Worm (Caenorhabditis elegans): ENCODE data around the gene lsm-7.

The lsm-7 gene

DNA sequence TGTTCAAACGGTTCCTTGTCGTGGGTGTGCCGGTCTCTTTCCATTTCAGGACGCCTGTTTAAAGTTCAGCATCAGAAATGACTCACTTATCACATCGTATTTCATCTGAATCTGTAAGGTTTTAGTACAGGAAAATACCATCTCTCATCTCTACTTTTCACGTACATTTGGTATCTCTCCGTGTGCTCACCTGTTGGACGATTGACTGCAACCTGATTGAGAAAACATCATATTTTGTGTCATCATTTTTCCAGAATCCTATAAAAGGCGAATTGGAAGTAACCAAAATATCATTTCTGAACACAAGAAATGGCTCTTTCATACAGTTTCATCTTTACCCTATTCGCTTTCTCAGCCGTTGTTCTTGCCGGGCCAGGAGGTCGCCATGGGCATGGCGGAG lies 33.2 kb upstream of the lsm-7 start, which contains the start of gene srlf-30:
TSS of gene srlf-30 (plus strand) at position 301 of the 400 bp plus-strand sequence.
- TF ChIP-seq unc-39 (tag; optimal IDR thresholded peaks at IDR 0.05) (no peak), dpl-1 (GFP tag; optimal IDR thresholded peaks at IDR 0.05) (no peak), nhr-42 (GFP tag; IDR thresholded peaks at IDR 0.05) (no peak), zip-2 (tag; optimal IDR thresholded peaks at IDR 0.05) (no peak), mdt-29 (GFP tag; IDR thresholded peaks at IDR 0.05) (no peak), zfp-3 (GFP tag; conservative IDR thresholded peaks at IDR 0.05) (no peak), lir-3 (tag; optimal IDR thresholded peaks at IDR 0.05) (no peak), mes-2 (tag; optimal IDR thresholded peaks at IDR 0.05; ENCODE audit: poor library complexity, severe bottlenecking) (no peak), ceh-82 (tag; optimal IDR thresholded peaks at IDR 0.05) (no peak), lin-1 (GFP tag; IDR thresholded peaks at IDR 0.05) (no peak), mep-1 (tag; optimal IDR thresholded peaks at IDR 0.05) (no peak), dmd-8 (GFP tag; IDR thresholded peaks at IDR 0.05) (no peak), rbr-2 (tag; optimal IDR thresholded peaks at IDR 0.05) (no peak), madf-5 (GFP tag; IDR thresholded peaks at IDR 0.05) (no peak), egl-43 (GFP tag; IDR thresholded peaks at IDR 0.05) (no peak), hlh-11 (tag; optimal IDR thresholded peaks at IDR 0.05) (no peak)

ce11 chrIV:10902476-10902875 lies 30.8 kb upstream of the lsm-7 start:
- TF ChIP-seq aha-1 (tag) (peak; percentile 90), Y48G9A.11 (GFP tag; IDR thresholded peaks at IDR 0.05) (no peak)

DNA sequence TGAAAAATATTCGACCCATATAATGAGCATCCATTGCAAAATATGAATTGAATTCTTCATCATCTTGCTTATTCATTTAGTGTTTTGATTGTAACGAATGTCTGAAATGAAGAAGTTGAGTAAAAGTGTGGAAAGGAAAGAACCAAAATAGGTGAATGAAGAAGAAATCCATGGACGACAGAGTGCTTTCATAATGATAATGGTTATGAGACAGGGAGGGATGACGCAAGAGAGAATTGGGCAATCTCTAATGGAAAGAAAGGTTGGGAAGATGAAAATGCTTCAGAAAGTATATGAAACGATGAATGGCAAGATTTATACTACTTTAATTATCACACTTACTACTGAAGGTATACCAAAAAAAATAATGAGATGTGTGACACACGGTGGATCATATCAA lies 29.0 kb upstream of the lsm-7 start, which contains the start of gene ZK596.3:
TSS of gene ZK596.3 (minus strand) at position 101 of the 400 bp plus-strand sequence.
- TF ChIP-seq dpl-1 (GFP tag; optimal IDR thresholded peaks at IDR 0.05) (no peak), dmd-9 (GFP tag; IDR thresholded peaks at IDR 0.05) (no peak), skn-1 (tag; optimal IDR thresholded peaks at IDR 0.05) (no peak), gei-8 (GFP tag; optimal IDR thresholded peaks at IDR 0.05) (no peak), ceh-20 (GFP tag; IDR thresholded peaks at IDR 0.05) (no peak)

ce11 chrIV:10909206-10909605 lies 24.1 kb upstream of the lsm-7 start, which contains the start of gene ZK596.2:
TSS of gene ZK596.2 (minus strand) at chrIV:10909306.
- TF ChIP-seq zag-1 (tag; optimal IDR thresholded peaks at IDR 0.05) = no peak
- TF ChIP-seq F37D6.2 (tag; optimal IDR thresholded peaks at IDR 0.05) = no peak
- TF ChIP-seq lin-13 (GFP tag; optimal IDR thresholded peaks at IDR 0.05) = no peak
- no peak for TF ChIP-seq nhr-10 (tag; optimal IDR thresholded peaks at IDR 0.05)

DNA sequence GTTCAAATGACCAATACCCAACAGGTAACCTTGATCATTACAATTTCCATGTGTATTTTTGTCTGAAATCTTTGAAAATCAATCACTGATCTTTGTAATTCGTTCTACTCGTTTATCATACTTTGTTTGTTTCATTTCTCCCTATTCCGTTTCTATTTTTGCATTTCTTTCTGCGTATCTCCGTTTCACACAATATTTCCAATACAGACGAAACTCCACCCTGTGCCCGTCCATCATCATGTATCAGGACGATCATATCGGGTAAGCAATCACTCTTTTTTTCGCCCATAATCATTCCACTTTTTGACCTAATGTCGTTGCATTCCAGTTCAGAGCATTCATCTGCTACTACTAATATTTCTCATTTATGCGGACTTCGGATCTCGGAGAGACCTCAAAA lies 23.6 kb upstream of the lsm-7 start, which contains the start of gene pyk-2:
TSS of gene pyk-2 (plus strand) at position 206 of the 400 bp plus-strand sequence.
- TF ChIP-seq R02D3.7 (tag; optimal IDR thresholded peaks at IDR 0.05) (no peak), hlh-30 (tag; optimal IDR thresholded peaks at IDR 0.05; ENCODE audit: insufficient read depth) (peak; percentile 63), nhr-111 (GFP tag; optimal IDR thresholded peaks at IDR 0.05) (no peak), egl-27 (tag; optimal IDR thresholded peaks at IDR 0.05) (no peak), gei-8 (GFP tag; optimal IDR thresholded peaks at IDR 0.05) (no peak), spr-1 (tag; optimal IDR thresholded peaks at IDR 0.05) (no peak), lin-15B (tag; optimal IDR thresholded peaks at IDR 0.05) (no peak), zfp-2 (tag; optimal IDR thresholded peaks at IDR 0.05) (no peak), mep-1 (tag; optimal IDR thresholded peaks at IDR 0.05) (no peak), nhr-28 (tag; optimal IDR thresholded peaks at IDR 0.05) (peak; percentile 73), madf-5 (GFP tag; IDR thresholded peaks at IDR 0.05) (no peak), ZK337.2 (GFP tag; IDR thresholded peaks at IDR 0.05) (no peak), nhr-11 (tag; optimal IDR thresholded peaks at IDR 0.05) (no peak), aly-2 (tag; optimal IDR thresholded peaks at IDR 0.05) (no peak), set-16 (GFP tag; IDR thresholded peaks at IDR 0.05) (no peak), fos-1 (tag; optimal IDR thresholded peaks at IDR 0.05) (no peak), pqm-1 (tag; optimal IDR thresholded peaks at IDR 0.05) (peak; percentile 65), ceh-82 (tag; optimal IDR thresholded peaks at IDR 0.05) (no peak), lin-39 (tag; optimal IDR thresholded peaks at IDR 0.05) (no peak), vab-7 (GFP tag; IDR thresholded peaks at IDR 0.05) (no peak), F37D6.2 (tag; optimal IDR thresholded peaks at IDR 0.05) (no peak), nhr-48 (tag; optimal IDR thresholded peaks at IDR 0.05) (peak; percentile 7), nhr-77 (tag; optimal IDR thresholded peaks at IDR 0.05) (peak; percentile 41), daf-16 (GFP tag; optimal IDR thresholded peaks at IDR 0.05) (no peak), daf-16 (tag; optimal IDR thresholded peaks at IDR 0.05) (peak; percentile 80), php-3 (GFP tag; IDR thresholded peaks at IDR 0.05) (0 out of 2 replicates have a peak, but pooled peaks have one; percentile 39)

All from whole organism, L4 larva.